Fruit fly (Drosophila melanogaster): ENCODE results near the gene Mcm3.

The Mcm3 gene

dm6 chrX:5308963-5309362, 14.7 kb upstream of the Mcm3 start, which contains the start of the genes Cdk7 and snf (continued):
- TF ChIP-seq bcd (GFP tag; optimal IDR thresholded peaks at IDR 0.05) (peak; percentile 20), CG32532 (GFP tag; IDR thresholded peaks at IDR 0.05) (peak; percentile 38; the same call in 1 of the 2 replicates), HLH54F (GFP tag; optimal IDR thresholded peaks at IDR 0.05) (peak; percentile 47), Sry-β (GFP tag; optimal IDR thresholded peaks at IDR 0.05) (peak; percentile 74), repo (GFP tag; optimal IDR thresholded peaks at IDR 0.05) (peak; percentile 1), sug (tag; optimal IDR thresholded peaks at IDR 0.05) (no peak), Xbp1 (GFP tag; optimal IDR thresholded peaks at IDR 0.05) (peak; percentile 56), row (GFP tag; IDR thresholded peaks at IDR 0.05) (peak; percentile 56), yki (optimal IDR thresholded peaks at IDR 0.05) (no peak), vnd (GFP tag; IDR thresholded peaks at IDR 0.05; ENCODE audit: partially characterized antibody) (peak; percentile 83), Camta (GFP tag; optimal IDR thresholded peaks at IDR 0.05) (peak; percentile 29), Dbx (GFP tag; IDR thresholded peaks at IDR 0.05) (peak; percentile 63; the same call in 2 of the 3 replicates), CG12391 (tag; optimal IDR thresholded peaks at IDR 0.05) (peak; percentile 51), ems (GFP tag; optimal IDR thresholded peaks at IDR 0.05) (peak; percentile 22), z (GFP tag; IDR thresholded peaks at IDR 0.05) (no peak), Hsf (GFP tag; optimal IDR thresholded peaks at IDR 0.05) (peak; percentile 70), Gug (GFP tag; IDR thresholded peaks at IDR 0.05) (no peak), CG18599 (GFP tag; optimal IDR thresholded peaks at IDR 0.05) (peak; percentile 9), CG6791 (GFP tag; IDR thresholded peaks at IDR 0.05; ENCODE audit: partially characterized antibody) (peak; percentile 87), CG4282 (GFP tag; optimal IDR thresholded peaks at IDR 0.05) (peak; percentile 8), fu2 (GFP tag; optimal IDR thresholded peaks at IDR 0.05) (peak; percentile 49), CG13424 (tag; optimal IDR thresholded peaks at IDR 0.05) (peak; percentile 26), Dp (GFP tag; optimal IDR thresholded peaks at IDR 0.05) (peak; percentile 68), odd (GFP tag; optimal IDR thresholded peaks at IDR 0.05) (no peak), HLH4C (GFP tag; IDR thresholded peaks at IDR 0.05; ENCODE audit: partially characterized antibody) (peak; percentile 92), nom (GFP tag; optimal IDR thresholded peaks at IDR 0.05) (no peak), Opbp (GFP tag; IDR thresholded peaks at IDR 0.05; ENCODE audit: partially characterized antibody) (peak; percentile 73; the same call in 2 of the 3 replicates), ERR (GFP tag; optimal IDR thresholded peaks at IDR 0.05) (peak; percentile 11), hkb (optimal IDR thresholded peaks at IDR 0.05) (no peak), hkb (GFP tag; IDR thresholded peaks at IDR 0.05) (no peak), CG1832 (GFP tag; optimal IDR thresholded peaks at IDR 0.05) (no peak), tin (GFP tag; optimal IDR thresholded peaks at IDR 0.05) (peak; percentile 30), CG31441 (GFP tag; IDR thresholded peaks at IDR 0.05) (no peak), MBD-R2 (GFP tag; IDR thresholded peaks at IDR 0.05) (peak; percentile 68), unc-4 (GFP tag; IDR thresholded peaks at IDR 0.05; ENCODE audit: partially characterized antibody) (peak; percentile 84), BtbVII (GFP tag; optimal IDR thresholded peaks at IDR 0.05) (no peak), scrt (GFP tag; optimal IDR thresholded peaks at IDR 0.05) (no peak), Dad (GFP tag; optimal IDR thresholded peaks at IDR 0.05) (peak; percentile 14), Atf-2 (GFP tag; optimal IDR thresholded peaks at IDR 0.05) (peak; percentile 2), CG14710 (tag; optimal IDR thresholded peaks at IDR 0.05) (peak; percentile 65), Sox102F (GFP tag; optimal IDR thresholded peaks at IDR 0.05) (peak; percentile 16), tx (GFP tag; optimal IDR thresholded peaks at IDR 0.05) (peak; percentile 18), slou (GFP tag; optimal IDR thresholded peaks at IDR 0.05) (no peak), CG3847 (GFP tag; IDR thresholded peaks at IDR 0.05) (peak; percentile 53), Hr51 (GFP tag; optimal IDR thresholded peaks at IDR 0.05) (peak in 1 of 2 experiments; percentile 25), CG10462 (GFP tag; optimal IDR thresholded peaks at IDR 0.05) (no peak), CG10654 (GFP tag; optimal IDR thresholded peaks at IDR 0.05) (peak; percentile 21), CG9932 (GFP tag; IDR thresholded peaks at IDR 0.05) (peak; percentile 56), ase (GFP tag; IDR thresholded peaks at IDR 0.05) (no peak), mld (GFP tag; IDR thresholded peaks at IDR 0.05; ENCODE audit: partially characterized antibody) (peak; percentile 75; the same call in 1 of the 3 replicates), Mad (GFP tag; optimal IDR thresholded peaks at IDR 0.05) (peak; percentile 32)
